Worm (Caenorhabditis elegans): ENCODE data around the gene srh-247.

DNA sequence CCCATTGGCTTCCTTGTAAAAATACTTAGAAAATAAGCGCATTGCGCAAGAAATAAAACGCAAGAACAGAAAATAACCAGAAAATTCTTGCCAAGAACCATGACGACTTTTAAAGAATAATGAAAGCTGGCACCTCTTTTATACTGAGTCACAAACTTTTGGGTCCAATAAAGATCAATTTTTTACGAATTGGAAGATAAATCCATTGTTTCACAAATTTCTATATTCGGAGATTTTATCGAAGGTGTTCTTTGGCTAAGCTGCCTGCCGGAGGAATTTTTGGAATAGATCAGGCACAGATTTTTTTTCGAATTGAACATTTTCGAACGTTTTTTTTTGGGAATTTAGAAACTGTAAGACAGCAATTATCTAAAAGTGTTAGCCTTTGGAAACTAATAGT, 21.1 kb downstream of the srh-247 start, which contains the start of gene C31B8.9:
- no peak for TF ChIP-seq pha-4 (tag; optimal IDR thresholded peaks at IDR 0.05)
- no peak for TF ChIP-seq sox-4 (tag; optimal IDR thresholded peaks at IDR 0.05)
- TF ChIP-seq npax-4 (tag; optimal IDR thresholded peaks at IDR 0.05): no peak
- TF ChIP-seq nhr-11 (tag; optimal IDR thresholded peaks at IDR 0.05): no peak
- no peak for TF ChIP-seq ama-1 (optimal IDR thresholded peaks at IDR 0.05)
- no peak for TF ChIP-seq ceh-9 (tag; optimal IDR thresholded peaks at IDR 0.05)
- TF ChIP-seq hlh-15 (tag; optimal IDR thresholded peaks at IDR 0.05): no peak

Data from whole organism, late embryonic.